Worm (Caenorhabditis elegans): ENCODE measurements around the gene lin-18.

- no peak for TF ChIP-seq flt-1 (GFP tag; IDR thresholded peaks at IDR 0.05)
- TF ChIP-seq ama-1 (optimal IDR thresholded peaks at IDR 0.05): no peak
- TF ChIP-seq hnd-1 (tag; optimal IDR thresholded peaks at IDR 0.05): no peak
- TF ChIP-seq sea-1 (GFP tag; conservative IDR thresholded peaks at IDR 0.05): no peak
- TF ChIP-seq hmg-4 (GFP tag; optimal IDR thresholded peaks at IDR 0.05): no peak
- no peak for TF ChIP-seq scrt-1 (GFP tag; IDR thresholded peaks at IDR 0.05)
- TF ChIP-seq tra-4 (tag; optimal IDR thresholded peaks at IDR 0.05): no peak
- TF ChIP-seq ceh-36 (tag; optimal IDR thresholded peaks at IDR 0.05): no peak
These were observed 869 bp downstream of the lin-18 start for ce11 chrX:3959221-3959620.

Measured in whole organism, early embryonic.